Worm (Caenorhabditis elegans) whole organism, mixed stage, embryonic: ENCODE measurements around the gene acd-3.

ENCODE experiments used
- M03D4.4 ChIP-seq: sonication (generic microtip); optimal IDR thresholded peaks from 2 replicates; lab custom pipeline; 2017; ENCODE audit warnings: mild to moderate bottlenecking, missing genetic modification characterization, missing compliant biosample characterization
- bed-3 ChIP-seq: fragments of 200-800 bp; sonication (Bioruptor generic); optimal IDR thresholded peaks from 3 replicates; lab custom pipeline; 2018; ENCODE audit warnings: mild to moderate bottlenecking, missing genetic modification characterization, moderate library complexity, missing compliant biosample characterization
- blmp-1 ChIP-seq: fragments of 150-350 bp; optimal IDR thresholded peaks from 2 replicates; lab custom pipeline; 2014; ENCODE audit warnings: missing biosample characterization, missing genetic modification characterization
- ceh-39 ChIP-seq: fragments of 150-350 bp; optimal IDR thresholded peaks from 2 replicates; lab custom pipeline; 2014; ENCODE audit warnings: missing biosample characterization, missing genetic modification characterization
- ceh-43 ChIP-seq: fragments of 200-800 bp; sonication (Bioruptor generic); optimal IDR thresholded peaks from 2 replicates; lab custom pipeline; 2018; ENCODE audit warnings: mild to moderate bottlenecking, missing genetic modification characterization, moderate library complexity, missing compliant biosample characterization
- ceh-83 ChIP-seq: fragments of 200-800 bp; sonication (Bioruptor generic); optimal IDR thresholded peaks from 2 replicates; lab custom pipeline; 2018; ENCODE audit warnings: mild to moderate bottlenecking, missing genetic modification characterization, missing compliant biosample characterization
- ces-1 ChIP-seq: fragments of 150-350 bp; optimal IDR thresholded peaks from 2 replicates; lab custom pipeline; 2014; ENCODE audit warnings: missing biosample characterization, missing genetic modification reagents, missing genetic modification characterization
- cnd-1 ChIP-seq: fragments of 200-800 bp; sonication (Bioruptor generic); optimal IDR thresholded peaks from 2 replicates; lab custom pipeline; 2018; ENCODE audit warnings: mild to moderate bottlenecking, missing genetic modification characterization, missing compliant biosample characterization
- drap-1 ChIP-seq: fragments of 200-800 bp; sonication (Bioruptor generic); optimal IDR thresholded peaks from 3 replicates; lab custom pipeline; 2018; ENCODE audit warnings: mild to moderate bottlenecking, missing genetic modification characterization, missing compliant biosample characterization
- elt-1 ChIP-seq: sonication (generic microtip); optimal IDR thresholded peaks from 2 replicates; lab custom pipeline; 2017; ENCODE audit warnings: missing genetic modification characterization, mild to moderate bottlenecking, missing compliant biosample characterization, antibody characterized with exemption, moderate library complexity, borderline replicate concordance; ENCODE audit not compliant: insufficient read depth
- elt-3 ChIP-seq: fragments of 150-350 bp; optimal IDR thresholded peaks from 2 replicates; lab custom pipeline; 2014; ENCODE audit warnings: missing biosample characterization, missing genetic modification characterization
- flh-1 ChIP-seq: fragments of 200-800 bp; sonication (Bioruptor generic); optimal IDR thresholded peaks from 2 replicates; lab custom pipeline; 2018; ENCODE audit warnings: mild to moderate bottlenecking, missing genetic modification characterization, moderate library complexity, missing compliant biosample characterization
- ham-2 ChIP-seq: fragments of 200-800 bp; sonication (Bioruptor generic); optimal IDR thresholded peaks from 2 replicates; lab custom pipeline; 2018; ENCODE audit warnings: mild to moderate bottlenecking, missing genetic modification characterization, missing compliant biosample characterization
- hlh-1 ChIP-seq: fragments of 150-350 bp; optimal IDR thresholded peaks from 2 replicates; lab custom pipeline; 2014; ENCODE audit warnings: missing biosample characterization, missing genetic modification reagents, missing genetic modification characterization
- lin-13 ChIP-seq: fragments of 150-350 bp; optimal IDR thresholded peaks from 2 replicates; lab custom pipeline; 2014; ENCODE audit warnings: missing biosample characterization, missing genetic modification characterization
- lin-32 ChIP-seq: fragments of 200-800 bp; sonication (Bioruptor generic); optimal IDR thresholded peaks from 2 replicates; lab custom pipeline; 2018; ENCODE audit warnings: mild to moderate bottlenecking, missing genetic modification characterization, missing compliant biosample characterization
- lsy-2 ChIP-seq: fragments of 150-350 bp; optimal IDR thresholded peaks from 2 replicates; lab custom pipeline; 2014; ENCODE audit warnings: missing biosample characterization, missing genetic modification characterization
- mab-5 ChIP-seq: fragments of 150-350 bp; optimal IDR thresholded peaks from 2 replicates; lab custom pipeline; 2014; ENCODE audit warnings: missing biosample characterization, missing genetic modification characterization
- mep-1 ChIP-seq: fragments of 150-350 bp; optimal IDR thresholded peaks from 2 replicates; lab custom pipeline; 2017; ENCODE audit warnings: missing biosample characterization, missing genetic modification reagents, missing genetic modification characterization, inconsistent platforms
- mls-2 ChIP-seq: sonication (generic microtip); optimal IDR thresholded peaks from 2 replicates; lab custom pipeline; 2016; ENCODE audit warnings: mild to moderate bottlenecking, missing genetic modification characterization, moderate library complexity, missing compliant biosample characterization
- nhr-12 ChIP-seq: fragments of 150-350 bp; optimal IDR thresholded peaks from 2 replicates; lab custom pipeline; 2014; ENCODE audit warnings: missing biosample characterization, missing genetic modification characterization
- nhr-2 ChIP-seq: fragments of 150-350 bp; optimal IDR thresholded peaks from 2 replicates; lab custom pipeline; 2014; ENCODE audit warnings: missing biosample characterization, missing genetic modification characterization
- nhr-237 ChIP-seq: fragments of 150-350 bp; optimal IDR thresholded peaks from 2 replicates; lab custom pipeline; 2014; ENCODE audit warnings: missing biosample characterization, missing genetic modification characterization
- nhr-28 ChIP-seq: fragments of 150-350 bp; optimal IDR thresholded peaks from 2 replicates; lab custom pipeline; 2014; ENCODE audit warnings: missing biosample characterization, missing genetic modification characterization
- nhr-76 ChIP-seq: sonication (generic microtip); optimal IDR thresholded peaks from 2 replicates; lab custom pipeline; 2017; ENCODE audit warnings: missing biosample characterization, missing genetic modification characterization
- pha-4 ChIP-seq: fragments of 150-350 bp; optimal IDR thresholded peaks from 2 replicates; lab custom pipeline; 2018; ENCODE audit warnings: missing biosample characterization, missing genetic modification reagents, missing genetic modification characterization
- sem-2 ChIP-seq: fragments of 200-800 bp; sonication (Bioruptor generic); optimal IDR thresholded peaks from 2 replicates; lab custom pipeline; 2018; ENCODE audit warnings: mild to moderate bottlenecking, missing genetic modification characterization, missing compliant biosample characterization
- snpc-4 ChIP-seq: fragments of 150-350 bp; optimal IDR thresholded peaks from 2 replicates; lab custom pipeline; 2014; ENCODE audit warnings: missing biosample characterization, missing genetic modification characterization
- sptf-1 ChIP-seq: sonication (generic microtip); optimal IDR thresholded peaks from 2 replicates; lab custom pipeline; 2017; ENCODE audit warnings: mild to moderate bottlenecking, missing genetic modification characterization, moderate library complexity, missing compliant biosample characterization
- tbx-8 ChIP-seq: fragments of 200-800 bp; sonication (Bioruptor generic); optimal IDR thresholded peaks from 2 replicates; lab custom pipeline; 2018; ENCODE audit warnings: mild to moderate bottlenecking, missing genetic modification characterization, moderate library complexity, missing compliant biosample characterization
- unc-120 ChIP-seq: sonication (generic microtip); optimal IDR thresholded peaks from 2 replicates; lab custom pipeline; 2017; ENCODE audit warnings: missing genetic modification characterization, missing compliant biosample characterization; ENCODE audit not compliant: poor library complexity, severe bottlenecking
- unc-39 ChIP-seq: fragments of 150-350 bp; optimal IDR thresholded peaks from 2 replicates; lab custom pipeline; 2014; ENCODE audit warnings: missing biosample characterization, missing genetic modification characterization
- unc-62 ChIP-seq: fragments of 150-350 bp; optimal IDR thresholded peaks from 2 replicates; lab custom pipeline; 2014; ENCODE audit warnings: missing biosample characterization, missing genetic modification reagents, missing genetic modification characterization
- zip-8 ChIP-seq: fragments of 150-350 bp; optimal IDR thresholded peaks from 2 replicates; lab custom pipeline; 2014; ENCODE audit warnings: missing biosample characterization, missing genetic modification characterization
- ztf-11 ChIP-seq: fragments of 150-350 bp; optimal IDR thresholded peaks from 2 replicates; lab custom pipeline; 2014; ENCODE audit warnings: missing biosample characterization, missing genetic modification characterization

Gene acd-3

DNA sequence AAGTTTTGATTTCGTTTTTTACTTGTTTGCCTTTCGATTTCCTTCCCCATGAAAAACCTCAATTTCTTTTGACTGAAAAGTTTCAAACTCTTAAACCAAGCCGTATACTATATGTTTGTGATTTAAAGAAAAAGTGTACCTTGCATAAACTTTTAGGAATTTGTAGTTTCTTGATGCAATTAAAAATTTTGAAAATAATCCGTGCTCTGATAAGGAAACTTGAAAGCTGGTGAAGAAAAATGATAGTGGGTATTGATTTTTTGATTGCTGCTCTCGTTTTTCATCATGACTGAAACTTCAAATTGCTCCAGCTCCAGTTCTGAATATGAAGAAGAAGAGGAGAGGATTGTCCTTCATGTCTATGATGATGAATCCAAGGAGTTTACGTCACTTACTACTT is at the start of gene acd-3:
acd-3 (plus strand) TSS at position 222 of the 400 bp plus-strand sequence.
- TF ChIP-seq ceh-43 (GFP tag; lab: Kevin White, UChicago), result no peak

DNA sequence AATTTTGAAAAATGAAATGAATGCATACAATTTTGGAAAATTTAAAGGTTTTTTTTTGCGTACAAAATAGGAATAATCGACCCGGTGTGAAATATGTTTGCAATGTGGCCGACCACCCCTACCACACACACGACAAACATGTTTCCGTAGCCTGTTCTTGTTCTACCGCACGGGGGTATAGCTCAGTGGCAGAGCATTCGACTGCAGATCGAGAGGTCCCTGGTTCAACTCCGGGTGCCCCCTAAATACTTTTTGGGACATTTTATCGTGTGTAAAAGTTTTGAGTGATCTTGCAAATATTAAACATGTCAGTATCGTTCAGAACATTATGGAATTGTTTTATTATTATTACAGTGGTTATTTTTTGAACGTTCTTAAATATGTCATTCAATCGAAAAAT is 44.4 kb upstream of the acd-3 start:
- no peak for TF ChIP-seq nhr-2 (tag; lab: Kevin White, UChicago)
- peak; percentile 90 for TF ChIP-seq drap-1 (GFP tag; lab: Kevin White, UChicago)
- no peak for TF ChIP-seq pha-4
- TF ChIP-seq ceh-39 (tag; lab: Kevin White, UChicago), result no peak
- TF ChIP-seq mab-5 (tag; lab: Kevin White, UChicago), result no peak
- TF ChIP-seq ceh-83 (GFP tag; lab: Kevin White, UChicago), result peak; percentile 91
- TF ChIP-seq M03D4.4 (tag; lab: Kevin White, UChicago), result peak; percentile 87
- TF ChIP-seq sem-2 (GFP tag; lab: Kevin White, UChicago), result peak; percentile 84
- no peak for TF ChIP-seq zip-8 (tag; lab: Kevin White, UChicago)
- TF ChIP-seq nhr-28 (tag; lab: Kevin White, UChicago), result no peak
- TF ChIP-seq lsy-2, result no peak
- peak; percentile 71 for TF ChIP-seq flh-1
- no peak for TF ChIP-seq lin-13 (tag; lab: Kevin White, UChicago)
- TF ChIP-seq elt-3 (tag; lab: Kevin White, UChicago), result no peak
- no peak for TF ChIP-seq unc-39 (tag; lab: Kevin White, UChicago)
- peak; percentile 91 for TF ChIP-seq sptf-1 (tag; lab: Kevin White, UChicago)
- TF ChIP-seq tbx-8 (GFP tag; lab: Kevin White, UChicago), result peak; percentile 66
- peak; percentile 55 for TF ChIP-seq ham-2
- TF ChIP-seq ztf-11, result no peak
- TF ChIP-seq nhr-12 (tag; lab: Kevin White, UChicago), result no peak
- no peak for TF ChIP-seq hlh-1 (tag; lab: Kevin White, UChicago)
- peak; percentile 73 for TF ChIP-seq bed-3 (GFP tag; lab: Kevin White, UChicago)
- peak; percentile 90 for TF ChIP-seq mls-2 (tag; lab: Kevin White, UChicago)
- TF ChIP-seq elt-1 (tag; lab: Kevin White, UChicago), result no peak
- peak; percentile 52 for TF ChIP-seq lin-32
- TF ChIP-seq snpc-4, result no peak
- peak; percentile 79 for TF ChIP-seq unc-120 (tag; lab: Kevin White, UChicago)
- peak; percentile 89 for TF ChIP-seq cnd-1 (tag; lab: Kevin White, UChicago)
- TF ChIP-seq ces-1 (GFP tag; lab: Kevin White, UChicago), result no peak
- TF ChIP-seq nhr-76 (tag; lab: Kevin White, UChicago), result no peak
- no peak for TF ChIP-seq nhr-237 (tag; lab: Kevin White, UChicago)
- peak; percentile 2 for TF ChIP-seq unc-62 (GFP tag; lab: Kevin White, UChicago)
- TF ChIP-seq mep-1 (tag; lab: Kevin White, UChicago), result no peak
- peak; percentile 83 for TF ChIP-seq ceh-43 (GFP tag; lab: Kevin White, UChicago)
- TF ChIP-seq blmp-1 (tag; lab: Kevin White, UChicago), result no peak
- TF ChIP-seq, all 35 proteins: peak for 15

DNA sequence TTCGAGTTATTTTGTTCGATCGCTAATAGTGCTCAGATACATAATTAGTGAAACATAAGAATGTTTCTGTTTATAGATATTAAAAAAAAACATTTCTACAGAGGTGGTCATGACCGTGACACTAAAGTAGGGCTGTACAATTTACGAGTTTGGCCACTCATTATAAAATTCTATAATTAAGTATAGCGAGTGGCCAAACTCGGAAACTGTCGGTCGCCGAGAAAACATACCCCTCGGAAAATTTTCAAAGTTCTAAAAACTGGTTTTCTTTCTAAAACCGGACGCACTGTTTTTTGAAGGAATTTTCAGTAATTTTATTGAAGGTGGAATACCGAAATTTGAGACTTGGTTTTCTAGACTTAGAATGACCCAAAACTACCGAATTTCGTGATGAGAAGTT is 43.3 kb upstream of the acd-3 start:
- TF ChIP-seq ces-1 (GFP tag; lab: Kevin White, UChicago) (no peak), elt-1 (tag; lab: Kevin White, UChicago) (no peak), bed-3 (GFP tag; lab: Kevin White, UChicago) (no peak), elt-3 (tag; lab: Kevin White, UChicago) (no peak), ceh-83 (GFP tag; lab: Kevin White, UChicago) (no peak), cnd-1 (tag; lab: Kevin White, UChicago) (no peak), snpc-4 (no peak), nhr-237 (tag; lab: Kevin White, UChicago) (no peak), mep-1 (tag; lab: Kevin White, UChicago) (no peak), ham-2 (no peak), hlh-1 (tag; lab: Kevin White, UChicago) (no peak), lin-13 (tag; lab: Kevin White, UChicago) (no peak), nhr-28 (tag; lab: Kevin White, UChicago) (no peak), ceh-43 (GFP tag; lab: Kevin White, UChicago) (no peak), unc-120 (tag; lab: Kevin White, UChicago) (no peak)
